Worm (Caenorhabditis elegans): ENCODE results near the gene sup-10.

The sup-10 gene

ce11 chrX:17513507-17514113 is 14.5 kb upstream of the sup-10 start, which contains the start of gene nhr-1:
TSS of gene nhr-1 (plus strand) at chrX:17514063.
- TF ChIP-seq lin-15B (tag; optimal IDR thresholded peaks at IDR 0.05), result no peak
- TF ChIP-seq lin-14 (GFP tag; optimal IDR thresholded peaks at IDR 0.05), result peak; percentile 98
- TF ChIP-seq tbx-2 (tag; optimal IDR thresholded peaks at IDR 0.05), result peak; percentile 89
- peak; percentile 46 for TF ChIP-seq zag-1 (tag; optimal IDR thresholded peaks at IDR 0.05)
- TF ChIP-seq sox-4 (tag; optimal IDR thresholded peaks at IDR 0.05), result no peak
- TF ChIP-seq nhr-19 (GFP tag; conservative IDR thresholded peaks at IDR 0.05), result peak; percentile 83
- peak; percentile 74 for TF ChIP-seq mef-2 (tag; optimal IDR thresholded peaks at IDR 0.05)
- TF ChIP-seq lin-39 (tag; optimal IDR thresholded peaks at IDR 0.05), result peak; percentile 28
- peak; percentile 96 for TF ChIP-seq nhr-20 (tag; optimal IDR thresholded peaks at IDR 0.05)
- peak; percentile 24 for TF ChIP-seq sup-37 (GFP tag; optimal IDR thresholded peaks at IDR 0.05)
- TF ChIP-seq blmp-1 (tag; optimal IDR thresholded peaks at IDR 0.05), result peak; percentile 90
- no peak for TF ChIP-seq efl-3 (GFP tag; optimal IDR thresholded peaks at IDR 0.05)
- peak; percentile 95 for TF ChIP-seq snu-23 (GFP tag; optimal IDR thresholded peaks at IDR 0.05)
- peak; percentile 77 for TF ChIP-seq ceh-8 (GFP tag; optimal IDR thresholded peaks at IDR 0.05)
- TF ChIP-seq swsn-7 (tag; optimal IDR thresholded peaks at IDR 0.05), result peak; percentile 86
- TF ChIP-seq nhr-28 (tag; optimal IDR thresholded peaks at IDR 0.05), result no peak
- peak; percentile 22 for TF ChIP-seq zip-4 (GFP tag; optimal IDR thresholded peaks at IDR 0.05)
- TF ChIP-seq pqm-1 (tag; optimal IDR thresholded peaks at IDR 0.05), result no peak
- peak; percentile 69 to 81 (median 79) for TF ChIP-seq ceh-82 (tag; optimal IDR thresholded peaks at IDR 0.05)
- peak; percentile 76 for TF ChIP-seq xbp-1 (tag; optimal IDR thresholded peaks at IDR 0.05)
- TF ChIP-seq irx-1 (tag; optimal IDR thresholded peaks at IDR 0.05), result peak; percentile 47
- no peak for TF ChIP-seq pax-3 (tag; optimal IDR thresholded peaks at IDR 0.05)
- peak; percentile 88 for TF ChIP-seq rnt-1 (tag; optimal IDR thresholded peaks at IDR 0.05)
- TF ChIP-seq elt-3 (tag; optimal IDR thresholded peaks at IDR 0.05), result peak in 2 of 6 experiments; percentile 52 to 61
- no peak for TF ChIP-seq ceh-88 (GFP tag; IDR thresholded peaks at IDR 0.05)
- TF ChIP-seq ama-1 (optimal IDR thresholded peaks at IDR 0.05), result no peak
- no peak for TF ChIP-seq aha-1 (tag; optimal IDR thresholded peaks at IDR 0.05)
- no peak for TF ChIP-seq nhr-12 (tag; optimal IDR thresholded peaks at IDR 0.05)
- TF ChIP-seq dsc-1 (tag; optimal IDR thresholded peaks at IDR 0.05), result peak; percentile 88
- peak; percentile 96 for TF ChIP-seq nhr-71 (tag; optimal IDR thresholded peaks at IDR 0.05)
- TF ChIP-seq grh-1 (GFP tag; IDR thresholded peaks at IDR 0.05), result peak; percentile 44; the same call in 1 of the 2 replicates
- peak; percentile 86 for TF ChIP-seq mep-1 (tag; optimal IDR thresholded peaks at IDR 0.05)
- TF ChIP-seq unc-98 (GFP tag; IDR thresholded peaks at IDR 0.05), result no peak
- peak; percentile 95 for TF ChIP-seq nhr-85 (tag)
- TF ChIP-seq lsy-2 (tag; optimal IDR thresholded peaks at IDR 0.05), result peak; percentile 74 to 88
- TF ChIP-seq efl-1 (optimal IDR thresholded peaks at IDR 0.05), result peak; percentile 61 to 77
- no peak for TF ChIP-seq efl-1 (GFP tag; optimal IDR thresholded peaks at IDR 0.05 in 1 of 2)
- peak; percentile 41 to 92 for TF ChIP-seq mdl-1 (tag; optimal IDR thresholded peaks at IDR 0.05)
- no peak for TF ChIP-seq hlh-4 (tag; optimal IDR thresholded peaks at IDR 0.05)
- TF ChIP-seq elt-2 (tag; optimal IDR thresholded peaks at IDR 0.05), result peak; percentile 20
- TF ChIP-seq unc-86 (tag; optimal IDR thresholded peaks at IDR 0.05), result peak; percentile 87
- peak; percentile 87 for TF ChIP-seq nhr-47 (tag; optimal IDR thresholded peaks at IDR 0.05)
- no peak for TF ChIP-seq ceh-90 (tag; optimal IDR thresholded peaks at IDR 0.05)
- peak; percentile 58 for TF ChIP-seq nhr-11 (tag; optimal IDR thresholded peaks at IDR 0.05)
- TF ChIP-seq nhr-90 (tag; optimal IDR thresholded peaks at IDR 0.05; ENCODE audit: poor library complexity), result peak; percentile 67
- TF ChIP-seq fos-1 (tag; optimal IDR thresholded peaks at IDR 0.05), result peak; percentile 87
- TF ChIP-seq unc-130 (tag; optimal IDR thresholded peaks at IDR 0.05), result peak; percentile 70
- peak; percentile 64 for TF ChIP-seq skn-1 (tag; optimal IDR thresholded peaks at IDR 0.05)
- TF ChIP-seq egl-27 (tag; optimal IDR thresholded peaks at IDR 0.05), result peak; percentile 66 to 68
- peak; percentile 25 for TF ChIP-seq nhr-237 (tag; optimal IDR thresholded peaks at IDR 0.05)
- TF ChIP-seq egl-13 (tag; optimal IDR thresholded peaks at IDR 0.05), result peak; percentile 73
- peak in 2 of 3 experiments; percentile 34 to 35 for TF ChIP-seq dpl-1 (GFP tag; optimal IDR thresholded peaks at IDR 0.05)
- TF ChIP-seq aly-2 (tag; optimal IDR thresholded peaks at IDR 0.05), result peak; percentile 43
